Fruit fly (Drosophila melanogaster): ENCODE measurements around the gene Pus10.
A peak's percentile ranks its signal among the peaks of the same experiment; 100 is the strongest.

Pus10 gene

dm6 chr2L:162208-162607, 7.1 kb upstream of the Pus10 start:
- no peak for TF ChIP-seq CTCF (optimal IDR thresholded peaks at IDR 0.05)
- no peak for TF ChIP-seq CG8478 (optimal IDR thresholded peaks at IDR 0.05)

dm6 chr2L:161453-162175, 6.5 kb upstream of the Pus10 start:
- TF ChIP-seq CTCF (optimal IDR thresholded peaks at IDR 0.05) (no peak), CG8478 (optimal IDR thresholded peaks at IDR 0.05) (no peak)

- TF ChIP-seq CTCF (optimal IDR thresholded peaks at IDR 0.05), result no peak
- TF ChIP-seq CG8478 (optimal IDR thresholded peaks at IDR 0.05), result peak; percentile 29
These were observed 5.7 kb upstream of the Pus10 start for dm6 chr2L:160581-161452.

- TF ChIP-seq CG8478 (optimal IDR thresholded peaks at IDR 0.05), result no peak
- TF ChIP-seq CTCF (optimal IDR thresholded peaks at IDR 0.05), result peak in 1 of 2 experiments; percentile 5
These were observed 3.6 kb upstream of the Pus10 start, which contains the start of the genes CG33635 and spen for dm6 chr2L:158649-159257. TSS of gene CG33635 (minus strand) at chr2L:158664. TSS of gene spen (plus strand) at chr2L:159032.

- TF ChIP-seq CG8478 (optimal IDR thresholded peaks at IDR 0.05) (no peak), CTCF (optimal IDR thresholded peaks at IDR 0.05) (no peak)
These were observed 889 bp upstream of the Pus10 start, which contains the start of gene CG3436 for dm6 chr2L:155994-156393. TSS of gene CG3436 (plus strand) at chr2L:156029.

- no peak for TF ChIP-seq CG8478 (optimal IDR thresholded peaks at IDR 0.05)
- no peak for TF ChIP-seq CTCF (optimal IDR thresholded peaks at IDR 0.05)
These were observed 2.0 kb downstream of the Pus10 start, which contains the start of gene CG42399 for dm6 chr2L:153142-153541. TSS of gene CG42399 (minus strand) at chr2L:153300.

dm6 chr2L:146503-146902, 8.6 kb downstream of the Pus10 start:
- TF ChIP-seq CTCF (optimal IDR thresholded peaks at IDR 0.05), result no peak
- TF ChIP-seq CG8478 (optimal IDR thresholded peaks at IDR 0.05), result no peak

- TF ChIP-seq CG8478 (optimal IDR thresholded peaks at IDR 0.05) (no peak), CTCF (optimal IDR thresholded peaks at IDR 0.05) (peak in 1 of 2 experiments; percentile 8)
These were observed 12.0 kb downstream of the Pus10 start, which contains the start of the genes CG31974 and CG11454 for dm6 chr2L:143088-143487. TSS of gene CG31974 (minus strand) at chr2L:143091. TSS of gene CG11454 (plus strand) at chr2L:143323.

dm6 chr2L:140849-141248, 14.3 kb downstream of the Pus10 start, which contains the start of the genes CG31975 and ovm:
TSS of gene CG31975 (minus strand) at chr2L:140992.
TSS of gene ovm (minus strand) at chr2L:140992.
- no peak for TF ChIP-seq CTCF (optimal IDR thresholded peaks at IDR 0.05)
- TF ChIP-seq CG8478 (optimal IDR thresholded peaks at IDR 0.05), result no peak

dm6 chr2L:139610-140009, 15.5 kb downstream of the Pus10 start:
- TF ChIP-seq CTCF (optimal IDR thresholded peaks at IDR 0.05), result no peak
- no peak for TF ChIP-seq CG8478 (optimal IDR thresholded peaks at IDR 0.05)

dm6 chr2L:138063-138462, 17.0 kb downstream of the Pus10 start:
- TF ChIP-seq CG8478 (optimal IDR thresholded peaks at IDR 0.05) (no peak), CTCF (optimal IDR thresholded peaks at IDR 0.05) (peak in 1 of 2 experiments; percentile 35)

- TF ChIP-seq CG8478 (optimal IDR thresholded peaks at IDR 0.05) (no peak), CTCF (optimal IDR thresholded peaks at IDR 0.05) (no peak)
These were observed 18.1 kb downstream of the Pus10 start for dm6 chr2L:136747-137709.

dm6 chr2L:136131-136426, 19.0 kb downstream of the Pus10 start:
- no peak for TF ChIP-seq CG8478 (optimal IDR thresholded peaks at IDR 0.05)
- no peak for TF ChIP-seq CTCF (optimal IDR thresholded peaks at IDR 0.05)
